Worm (Caenorhabditis elegans) whole organism, L1 larva: ENCODE results near the gene hrg-9.

Experiments used
- C04F5.9 ChIP-seq: sonication (generic microtip); optimal IDR thresholded peaks from 2 replicates; lab custom pipeline; 2016; ENCODE audit warnings: missing genetic modification characterization, missing compliant biosample characterization
- C34B4.2 ChIP-seq: sonication (generic microtip); optimal IDR thresholded peaks from 2 replicates; lab custom pipeline; 2017; ENCODE audit warnings: mild to moderate bottlenecking, missing genetic modification characterization, missing compliant biosample characterization
- Y116A8C.19 ChIP-seq: sonication (generic microtip); optimal IDR thresholded peaks from 2 replicates; lab custom pipeline; 2016; ENCODE audit warnings: missing compliant biosample characterization, missing genetic modification characterization, borderline replicate concordance
- alr-1 ChIP-seq: fragments of 200-800 bp; sonication (Bioruptor generic); optimal IDR thresholded peaks from 2 replicates; lab custom pipeline; 2018; ENCODE audit warnings: borderline replicate concordance, mild to moderate bottlenecking, missing genetic modification characterization, missing compliant biosample characterization
- blmp-1 ChIP-seq: fragments of 150-350 bp; optimal IDR thresholded peaks from 2 replicates; lab custom pipeline; 2014; ENCODE audit warnings: missing biosample characterization, missing genetic modification characterization
- ceh-82 ChIP-seq, 3 experiments: fragments of 150-350 bp in 1 of 3; sonication (generic microtip) in 2 of 3; optimal IDR thresholded peaks; 2 replicates each; lab custom pipeline; 2014 to 2017; ENCODE audit warnings: missing biosample characterization in 3 of 3, missing genetic modification characterization in 3 of 3
- ceh-90 ChIP-seq: sonication (generic microtip); optimal IDR thresholded peaks from 2 replicates; lab custom pipeline; 2016; ENCODE audit warnings: missing genetic modification characterization, missing compliant biosample characterization
- dpl-1 ChIP-seq, 3 experiments: fragments of 150-350 bp in 2 of 3; sonication (generic microtip) in 1 of 3; optimal IDR thresholded peaks; 2 replicates each; lab custom pipeline; 2014 to 2017; ENCODE audit warnings: missing biosample characterization in 3 of 3, missing genetic modification characterization in 3 of 3, missing genetic modification reagents in 3 of 3
- dsc-1 ChIP-seq: sonication (generic microtip); optimal IDR thresholded peaks from 2 replicates; lab custom pipeline; 2016; ENCODE audit warnings: mild to moderate bottlenecking, missing genetic modification characterization, missing compliant biosample characterization
- egl-13 ChIP-seq: sonication (generic microtip); optimal IDR thresholded peaks from 2 replicates; lab custom pipeline; 2016; ENCODE audit warnings: missing genotype, missing genetic modification reagents, missing genetic modification characterization, missing compliant biosample characterization
- elt-2 ChIP-seq: sonication (generic microtip); optimal IDR thresholded peaks from 2 replicates; lab custom pipeline; 2016; ENCODE audit warnings: missing genetic modification characterization, mild to moderate bottlenecking, inconsistent platforms, missing compliant biosample characterization, missing genetic modification reagents
- ets-5 ChIP-seq: fragments of 200-800 bp; sonication (Bioruptor generic); IDR thresholded peaks from 2 replicates; pipeline ENCODE4 v1.3.6; 2022; ENCODE audit warnings: missing genetic modification characterization, missing compliant biosample characterization
- fkh-4 ChIP-seq: sonication (generic microtip); optimal IDR thresholded peaks from 2 replicates; lab custom pipeline; 2016; ENCODE audit warnings: missing compliant biosample characterization, missing genetic modification characterization, borderline replicate concordance
- fkh-8 ChIP-seq: sonication (generic microtip); optimal IDR thresholded peaks from 2 replicates; lab custom pipeline; 2016; ENCODE audit warnings: mild to moderate bottlenecking, missing genetic modification characterization, missing compliant biosample characterization
- hlh-17 ChIP-seq: fragments of 200-800 bp; sonication (Bioruptor generic); optimal IDR thresholded peaks from 2 replicates; lab custom pipeline; 2018; ENCODE audit warnings: missing genetic modification characterization, mild to moderate bottlenecking, missing compliant biosample characterization, moderate library complexity, borderline replicate concordance
- irx-1 ChIP-seq: sonication (generic microtip); optimal IDR thresholded peaks from 2 replicates; lab custom pipeline; 2016; ENCODE audit warnings: missing genetic modification characterization, missing compliant biosample characterization
- jun-1 ChIP-seq: fragments of 150-350 bp; optimal IDR thresholded peaks from 2 replicates; lab custom pipeline; 2014; ENCODE audit warnings: missing biosample characterization, missing genetic modification reagents, missing genetic modification characterization
- lin-35 ChIP-seq, 2 experiments: fragments of 150-350 bp; optimal IDR thresholded peaks; 2 replicates each; lab custom pipeline; 2014; ENCODE audit warnings: missing biosample characterization in 2 of 2, missing genetic modification characterization in 2 of 2, missing genetic modification reagents in 2 of 2
- lsy-2 ChIP-seq, 2 experiments: fragments of 150-350 bp; optimal IDR thresholded peaks; 2 replicates each; lab custom pipeline; 2014; ENCODE audit warnings: missing biosample characterization in 2 of 2, missing genetic modification characterization in 2 of 2
- mab-9 ChIP-seq: fragments of 200-800 bp; sonication (Bioruptor generic); IDR thresholded peaks from 2 replicates; pipeline ENCODE4 v1.3.6; 2022; ENCODE audit warnings: missing genetic modification reagents, missing genetic modification characterization, missing compliant biosample characterization
- mep-1 ChIP-seq: fragments of 150-350 bp; optimal IDR thresholded peaks from 2 replicates; lab custom pipeline; 2014; ENCODE audit warnings: missing biosample characterization, missing genetic modification characterization
- nhr-11 ChIP-seq: fragments of 150-350 bp; optimal IDR thresholded peaks from 2 replicates; lab custom pipeline; 2014; ENCODE audit warnings: missing biosample characterization, missing genetic modification characterization
- nhr-19 ChIP-seq: fragments of 200-800 bp; sonication (Bioruptor generic); conservative IDR thresholded peaks from 2 replicates; pipeline ENCODE4 v1.3.6; 2022; ENCODE audit warnings: missing genetic modification characterization, missing compliant biosample characterization
- nhr-237 ChIP-seq: fragments of 150-350 bp; optimal IDR thresholded peaks from 2 replicates; lab custom pipeline; 2014; ENCODE audit warnings: missing biosample characterization, missing genetic modification characterization
- nhr-28 ChIP-seq: fragments of 150-350 bp; optimal IDR thresholded peaks from 2 replicates; lab custom pipeline; 2014; ENCODE audit warnings: missing biosample characterization, missing genetic modification characterization
- nhr-47 ChIP-seq: sonication (generic microtip); optimal IDR thresholded peaks from 2 replicates; lab custom pipeline; 2016; ENCODE audit warnings: mild to moderate bottlenecking, missing genetic modification characterization, moderate library complexity, missing compliant biosample characterization
- nhr-71 ChIP-seq: sonication (generic microtip); optimal IDR thresholded peaks from 2 replicates; lab custom pipeline; 2016; ENCODE audit warnings: mild to moderate bottlenecking, missing genetic modification characterization, moderate library complexity, missing compliant biosample characterization
- nhr-76 ChIP-seq: sonication (generic microtip); optimal IDR thresholded peaks from 2 replicates; lab custom pipeline; 2017; ENCODE audit warnings: missing biosample characterization, missing genetic modification characterization
- nhr-85 ChIP-seq: sonication (generic microtip); peaks from one replicate; lab custom pipeline; 2016; ENCODE audit warnings: missing genetic modification characterization, inconsistent platforms, missing compliant biosample characterization
- nhr-90 ChIP-seq: sonication (generic microtip); optimal IDR thresholded peaks from 2 replicates; lab custom pipeline; 2016; ENCODE audit warnings: mild to moderate bottlenecking, missing genetic modification characterization, missing compliant biosample characterization; ENCODE audit not compliant: poor library complexity
- skn-1 ChIP-seq: fragments of 150-350 bp; optimal IDR thresholded peaks from 2 replicates; lab custom pipeline; 2014; ENCODE audit warnings: missing biosample characterization, missing genetic modification characterization
- snu-23 ChIP-seq: sonication (generic microtip); optimal IDR thresholded peaks from 2 replicates; lab custom pipeline; 2016; ENCODE audit warnings: missing genetic modification characterization, missing compliant biosample characterization
- sptf-1 ChIP-seq: fragments of 150-350 bp; optimal IDR thresholded peaks from 2 replicates; lab custom pipeline; 2014; ENCODE audit warnings: missing biosample characterization, missing genetic modification characterization
- sup-37 ChIP-seq: fragments of 200-800 bp; sonication (Bioruptor generic); optimal IDR thresholded peaks from 2 replicates; lab custom pipeline; 2018; ENCODE audit warnings: mild to moderate bottlenecking, missing genetic modification characterization, missing compliant biosample characterization
- tbx-2 ChIP-seq: sonication (generic microtip); optimal IDR thresholded peaks from 2 replicates; lab custom pipeline; 2016; ENCODE audit warnings: missing genetic modification characterization, missing compliant biosample characterization
- unc-130 ChIP-seq: fragments of 150-350 bp; optimal IDR thresholded peaks from 2 replicates; lab custom pipeline; 2017; ENCODE audit warnings: missing biosample characterization, missing genetic modification characterization, inconsistent platforms
- vab-15 ChIP-seq: sonication (generic microtip); optimal IDR thresholded peaks from 2 replicates; lab custom pipeline; 2017; ENCODE audit warnings: missing genotype, mild to moderate bottlenecking, missing genetic modification characterization, missing compliant biosample characterization
- zip-4 ChIP-seq: fragments of 200-800 bp; sonication (Bioruptor generic); optimal IDR thresholded peaks from 2 replicates; lab custom pipeline; 2018; ENCODE audit warnings: mild to moderate bottlenecking, missing genetic modification characterization, moderate library complexity, missing compliant biosample characterization

The hrg-9 gene

ce11 chrV:13009843-13010242 lies 46.7 kb upstream of the hrg-9 start (continued):
- TF ChIP-seq dsc-1 (peak; percentile 2), nhr-85 (tag; lab: Kevin White, UChicago) (peak; percentile 52), tbx-2 (peak; percentile 22), nhr-76 (tag; lab: Kevin White, UChicago) (no peak), nhr-71 (peak; percentile 61), nhr-28 (no peak), dpl-1 (GFP tag; optimal IDR thresholded peaks at IDR 0.05; lab: Kevin White, UChicago) (peak in 2 of 3 experiments; percentile 8 to 14), lin-35 (GFP tag; optimal IDR thresholded peaks at IDR 0.05; lab: Kevin White, UChicago) (peak in 1 of 2 experiments; percentile 19)

ce11 chrV:13009271-13009670 lies 46.1 kb upstream of the hrg-9 start:
- TF ChIP-seq Y116A8C.19 (tag; lab: Kevin White, UChicago) (no peak), nhr-237 (tag; lab: Kevin White, UChicago) (no peak), zip-4 (GFP tag; lab: Kevin White, UChicago) (no peak)
- TF ChIP-seq, all 84 proteins: peak for 0

- no peak for TF ChIP-seq fkh-4 (tag; lab: Kevin White, UChicago)
- TF ChIP-seq sup-37 (GFP tag; lab: Kevin White, UChicago) = no peak
- TF ChIP-seq ceh-90 (tag; lab: Kevin White, UChicago) = no peak
- no peak for TF ChIP-seq elt-2
- TF ChIP-seq nhr-90 (tag; lab: Kevin White, UChicago) = no peak
- no peak for TF ChIP-seq nhr-11
- TF ChIP-seq irx-1 (tag; lab: Kevin White, UChicago) = no peak
- no peak for TF ChIP-seq unc-130 (tag; lab: Kevin White, UChicago)
- TF ChIP-seq ceh-82 (tag; optimal IDR thresholded peaks at IDR 0.05; lab: Kevin White, UChicago) = no peak
- TF ChIP-seq blmp-1 = no peak
- no peak for TF ChIP-seq egl-13
- no peak for TF ChIP-seq jun-1
- no peak for TF ChIP-seq C04F5.9 (tag; lab: Kevin White, UChicago)
- no peak for TF ChIP-seq fkh-8 (tag; lab: Kevin White, UChicago)
Observed at ce11 chrV:13008825-13009224, 45.7 kb upstream of the hrg-9 start, which contains the start of gene F15B9.10. TSS of gene F15B9.10 (minus strand) at chrV:13008925.

- no peak for TF ChIP-seq Y116A8C.19 (tag; lab: Kevin White, UChicago)
- no peak for TF ChIP-seq fkh-8 (tag; lab: Kevin White, UChicago)
- TF ChIP-seq lsy-2 (tag; optimal IDR thresholded peaks at IDR 0.05; lab: Kevin White, UChicago) = no peak
- TF ChIP-seq mep-1 (tag; lab: Kevin White, UChicago) = no peak
- TF ChIP-seq hlh-17 (GFP tag; lab: Kevin White, UChicago) = no peak
- no peak for TF ChIP-seq nhr-76 (tag; lab: Kevin White, UChicago)
- no peak for TF ChIP-seq snu-23 (GFP tag; lab: Kevin White, UChicago)
- TF ChIP-seq unc-130 (tag; lab: Kevin White, UChicago) = no peak
- TF ChIP-seq C34B4.2 = no peak
Observed at ce11 chrV:13006754-13007153, 43.6 kb upstream of the hrg-9 start.

- TF ChIP-seq sptf-1 (tag; lab: Kevin White, UChicago) (no peak), nhr-19 (GFP tag; lab: Robert Waterston, UW) (no peak), vab-15 (tag; lab: Kevin White, UChicago) (no peak), alr-1 (tag; lab: Kevin White, UChicago) (no peak), nhr-90 (tag; lab: Kevin White, UChicago) (no peak), fkh-8 (tag; lab: Kevin White, UChicago) (no peak), nhr-47 (no peak), mab-9 (GFP tag; lab: Robert Waterston, UW) (no peak), ets-5 (GFP tag; lab: Robert Waterston, UW) (no peak), sup-37 (GFP tag; lab: Kevin White, UChicago) (no peak), ceh-90 (tag; lab: Kevin White, UChicago) (no peak), skn-1 (tag; lab: Kevin White, UChicago) (no peak), hlh-17 (GFP tag; lab: Kevin White, UChicago) (no peak)
Observed at ce11 chrV:13004374-13004773, 41.2 kb upstream of the hrg-9 start.
